Comparison of ENCODE assay signal across 1 fruit fly cellular context in genomic region chrX:12546857-12547606, dm6.
TF ChIP-seq lines count a peak whose summit lies in the region.

No protein-coding gene starts in this region.

TF ChIP-seq in whole organism, embryonic, 481 proteins besides CTCF, POLR2A, EP300 and RAD21 (continued from another document and continues in another):
- TF ChIP-seq CG15073 (GFP tag; optimal IDR thresholded peaks at IDR 0.05; lab: Kevin White, UChicago), result no peak
- TF ChIP-seq CG4404 (GFP tag; IDR thresholded peaks at IDR 0.05; lab: Robert Waterston, UW), result no peak
- TF ChIP-seq nerfin-2 (GFP tag; IDR thresholded peaks at IDR 0.05; lab: Robert Waterston, UW; ENCODE audit: partially characterized antibody), result no peak
- TF ChIP-seq CG12391 (tag; optimal IDR thresholded peaks at IDR 0.05; lab: Kevin White, UChicago), result peak; percentile 32
- peak; percentile 15 for TF ChIP-seq CG1603 (tag; optimal IDR thresholded peaks at IDR 0.05; lab: Kevin White, UChicago)
- no peak for TF ChIP-seq pros (GFP tag; optimal IDR thresholded peaks at IDR 0.05; lab: Kevin White, UChicago)
- peak; percentile 54 for TF ChIP-seq cwo (GFP tag; optimal IDR thresholded peaks at IDR 0.05; lab: Kevin White, UChicago)
- no peak for TF ChIP-seq Ada2b (GFP tag; IDR thresholded peaks at IDR 0.05; lab: Robert Waterston, UW)
- no peak for TF ChIP-seq GATAe (GFP tag; conservative IDR thresholded peaks at IDR 0.05; lab: Robert Waterston, UW)
- TF ChIP-seq fd96Cb (tag; optimal IDR thresholded peaks at IDR 0.05; lab: Kevin White, UChicago), result peak; percentile 36
- TF ChIP-seq CG6654 (GFP tag; optimal IDR thresholded peaks at IDR 0.05; lab: Kevin White, UChicago), result peak; percentile 6
- no peak for TF ChIP-seq CG2889 (GFP tag; IDR thresholded peaks at IDR 0.05; lab: Robert Waterston, UW)
- TF ChIP-seq CG9437 (GFP tag; optimal IDR thresholded peaks at IDR 0.05; lab: Kevin White, UChicago), result peak; percentile 5
- TF ChIP-seq insv (GFP tag; optimal IDR thresholded peaks at IDR 0.05; lab: Kevin White, UChicago), result no peak
- no peak for TF ChIP-seq CG8290 (GFP tag; optimal IDR thresholded peaks at IDR 0.05; lab: Kevin White, UChicago)
- TF ChIP-seq CG8290 (tag; optimal IDR thresholded peaks at IDR 0.05; lab: Kevin White, UChicago), result no peak
- TF ChIP-seq CG12155 (GFP tag; optimal IDR thresholded peaks at IDR 0.05; lab: Kevin White, UChicago), result no peak
- TF ChIP-seq CG14014 (GFP tag; IDR thresholded peaks at IDR 0.05; lab: Robert Waterston, UW), result no peak
- no peak for TF ChIP-seq vfl (GFP tag; optimal IDR thresholded peaks at IDR 0.05; lab: Kevin White, UChicago)
- TF ChIP-seq Sox102F (GFP tag; optimal IDR thresholded peaks at IDR 0.05; lab: Kevin White, UChicago), result peak; percentile 41
- TF ChIP-seq CG8924 (tag; optimal IDR thresholded peaks at IDR 0.05; lab: Kevin White, UChicago), result peak; percentile 28
- TF ChIP-seq Hsf (GFP tag; optimal IDR thresholded peaks at IDR 0.05; lab: Kevin White, UChicago), result no peak
- TF ChIP-seq Antp (GFP tag; optimal IDR thresholded peaks at IDR 0.05; lab: Kevin White, UChicago), result no peak
- no peak for TF ChIP-seq Kr (GFP tag; optimal IDR thresholded peaks at IDR 0.05; lab: Kevin White, UChicago)
- TF ChIP-seq CG2678 (tag; optimal IDR thresholded peaks at IDR 0.05; lab: Kevin White, UChicago), result peak; percentile 41
- no peak for TF ChIP-seq CkIIα-i1 (GFP tag; IDR thresholded peaks at IDR 0.05; lab: Robert Waterston, UW)
- TF ChIP-seq cas (GFP tag; IDR thresholded peaks at IDR 0.05; lab: Robert Waterston, UW), result no peak
- peak; percentile 35 for TF ChIP-seq scrt (GFP tag; optimal IDR thresholded peaks at IDR 0.05; lab: Kevin White, UChicago)
- no peak for TF ChIP-seq stwl (tag; optimal IDR thresholded peaks at IDR 0.05; lab: Kevin White, UChicago)
- peak; percentile 9; the same call in 1 of the 3 replicates for TF ChIP-seq Aef1 (GFP tag; IDR thresholded peaks at IDR 0.05; lab: Robert Waterston, UW)
- TF ChIP-seq CG13775 (GFP tag; optimal IDR thresholded peaks at IDR 0.05; lab: Kevin White, UChicago), result no peak
- peak; percentile 5 for TF ChIP-seq unpg (GFP tag; optimal IDR thresholded peaks at IDR 0.05; lab: Kevin White, UChicago)
- TF ChIP-seq sens (GFP tag; lab: Kevin White, UChicago), result peak; percentile 45
- peak; percentile 13 for TF ChIP-seq CG18619 (GFP tag; optimal IDR thresholded peaks at IDR 0.05; lab: Kevin White, UChicago)
- TF ChIP-seq amos (GFP tag; IDR thresholded peaks at IDR 0.05; lab: Robert Waterston, UW; ENCODE audit: partially characterized antibody), result no peak
- TF ChIP-seq Hmr (GFP tag; optimal IDR thresholded peaks at IDR 0.05; lab: Kevin White, UChicago), result peak; percentile 18
- peak; percentile 47 for TF ChIP-seq Ssrp (tag; optimal IDR thresholded peaks at IDR 0.05; lab: Kevin White, UChicago)
- TF ChIP-seq lab (GFP tag; optimal IDR thresholded peaks at IDR 0.05; lab: Kevin White, UChicago), result peak; percentile 57
- no peak for TF ChIP-seq Oaz (GFP tag; IDR thresholded peaks at IDR 0.05; lab: Robert Waterston, UW)
- TF ChIP-seq CG7357 (GFP tag; IDR thresholded peaks at IDR 0.05; lab: Robert Waterston, UW), result 0 out of 3 replicates have a peak, but pooled peaks have one; percentile 15
- TF ChIP-seq CG31441 (GFP tag; IDR thresholded peaks at IDR 0.05; lab: Robert Waterston, UW), result peak; percentile 58
- no peak for TF ChIP-seq Eip74EF (GFP tag; optimal IDR thresholded peaks at IDR 0.05; lab: Kevin White, UChicago)
- peak; percentile 17; the same call in 1 of the 2 replicates for TF ChIP-seq slbo (GFP tag; IDR thresholded peaks at IDR 0.05; lab: Robert Waterston, UW)
- no peak for TF ChIP-seq dpn (GFP tag; optimal IDR thresholded peaks at IDR 0.05; lab: Kevin White, UChicago)
- no peak for TF ChIP-seq HLH3B (GFP tag; IDR thresholded peaks at IDR 0.05; lab: Robert Waterston, UW)
- no peak for TF ChIP-seq mam (GFP tag; optimal IDR thresholded peaks at IDR 0.05; lab: Kevin White, UChicago)
- TF ChIP-seq Jarid2 (GFP tag; optimal IDR thresholded peaks at IDR 0.05; lab: Kevin White, UChicago), result peak; percentile 48
- TF ChIP-seq PHDP (tag; optimal IDR thresholded peaks at IDR 0.05; lab: Kevin White, UChicago), result peak; percentile 36
- peak; percentile 66 for TF ChIP-seq gem (tag; optimal IDR thresholded peaks at IDR 0.05; lab: Kevin White, UChicago)
- TF ChIP-seq CG13894 (tag; optimal IDR thresholded peaks at IDR 0.05; lab: Kevin White, UChicago), result peak; percentile 31
- peak; percentile 48 for TF ChIP-seq dysf (GFP tag; IDR thresholded peaks at IDR 0.05; lab: Robert Waterston, UW)
- peak; percentile 23 for TF ChIP-seq Oli (tag; optimal IDR thresholded peaks at IDR 0.05; lab: Kevin White, UChicago)
- TF ChIP-seq CG8478 (optimal IDR thresholded peaks at IDR 0.05; lab: Kevin White, UChicago), result no peak
- no peak for TF ChIP-seq pb (GFP tag; optimal IDR thresholded peaks at IDR 0.05; lab: Kevin White, UChicago)
- no peak for TF ChIP-seq ase (GFP tag; IDR thresholded peaks at IDR 0.05; lab: Robert Waterston, UW)
- peak; percentile 56; the same call in 1 of the 2 replicates for TF ChIP-seq crol (GFP tag; IDR thresholded peaks at IDR 0.05; lab: Robert Waterston, UW)
- no peak for TF ChIP-seq Ets65A (GFP tag; lab: Kevin White, UChicago)
- TF ChIP-seq CG43689 (GFP tag; IDR thresholded peaks at IDR 0.05; lab: Robert Waterston, UW), result no peak
- TF ChIP-seq Ptx1 (GFP tag; IDR thresholded peaks at IDR 0.05; lab: Robert Waterston, UW), result peak; percentile 29; the same call in 1 of the 2 replicates
- peak; percentile 56 for TF ChIP-seq Deaf1 (tag; optimal IDR thresholded peaks at IDR 0.05; lab: Kevin White, UChicago)
- TF ChIP-seq sc (optimal IDR thresholded peaks at IDR 0.05; lab: Kevin White, UChicago), result no peak
- peak; percentile 40 for TF ChIP-seq sc (GFP tag; optimal IDR thresholded peaks at IDR 0.05; lab: Kevin White, UChicago)
- no peak for TF ChIP-seq prd (optimal IDR thresholded peaks at IDR 0.05; lab: Kevin White, UChicago)
- peak; percentile 25; the same call in 2 of the 3 replicates for TF ChIP-seq prd (GFP tag; IDR thresholded peaks at IDR 0.05; lab: Robert Waterston, UW)
- 0 out of 3 replicates have a peak, but pooled peaks have one; percentile 8 for TF ChIP-seq Dbx (GFP tag; IDR thresholded peaks at IDR 0.05; lab: Robert Waterston, UW)
- TF ChIP-seq lola (GFP tag; optimal IDR thresholded peaks at IDR 0.05; lab: Kevin White, UChicago), result no peak
- TF ChIP-seq Dek (tag; optimal IDR thresholded peaks at IDR 0.05; lab: Kevin White, UChicago), result peak; percentile 41
- peak; percentile 35 for TF ChIP-seq CG10209 (GFP tag; optimal IDR thresholded peaks at IDR 0.05; lab: Kevin White, UChicago)
- TF ChIP-seq CG7963 (GFP tag; IDR thresholded peaks at IDR 0.05; lab: Robert Waterston, UW; ENCODE audit: partially characterized antibody), result no peak
- TF ChIP-seq trh (GFP tag; optimal IDR thresholded peaks at IDR 0.05; lab: Kevin White, UChicago), result no peak
- TF ChIP-seq CG13624 (GFP tag; optimal IDR thresholded peaks at IDR 0.05; lab: Kevin White, UChicago), result no peak
- TF ChIP-seq grau (tag; optimal IDR thresholded peaks at IDR 0.05; lab: Kevin White, UChicago), result peak; percentile 52
- TF ChIP-seq NK7.1 (GFP tag; optimal IDR thresholded peaks at IDR 0.05; lab: Kevin White, UChicago), result no peak
- peak; percentile 31 for TF ChIP-seq Blimp-1 (GFP tag; optimal IDR thresholded peaks at IDR 0.05; lab: Kevin White, UChicago)
- TF ChIP-seq CG1832 (GFP tag; optimal IDR thresholded peaks at IDR 0.05; lab: Kevin White, UChicago), result peak; percentile 55
- TF ChIP-seq CG18011 (GFP tag; optimal IDR thresholded peaks at IDR 0.05; lab: Kevin White, UChicago), result no peak
- TF ChIP-seq CG17328 (GFP tag; IDR thresholded peaks at IDR 0.05; lab: Robert Waterston, UW), result no peak
- peak; percentile 1 for TF ChIP-seq dmrt11E (tag; optimal IDR thresholded peaks at IDR 0.05; lab: Kevin White, UChicago)
- peak; percentile 16 for TF ChIP-seq tap (tag; optimal IDR thresholded peaks at IDR 0.05; lab: Kevin White, UChicago)
- TF ChIP-seq Fer3 (tag; optimal IDR thresholded peaks at IDR 0.05; lab: Kevin White, UChicago), result peak; percentile 2
- no peak for TF ChIP-seq shn (GFP tag; optimal IDR thresholded peaks at IDR 0.05; lab: Kevin White, UChicago)
- TF ChIP-seq B-H2 (GFP tag; optimal IDR thresholded peaks at IDR 0.05; lab: Kevin White, UChicago), result no peak
- no peak for TF ChIP-seq CG2129 (GFP tag; IDR thresholded peaks at IDR 0.05; lab: Robert Waterston, UW; ENCODE audit: partially characterized antibody)
- peak; percentile 45 for TF ChIP-seq dmrt99B (tag; optimal IDR thresholded peaks at IDR 0.05; lab: Kevin White, UChicago)
- peak; percentile 46 for TF ChIP-seq CG15269 (tag; optimal IDR thresholded peaks at IDR 0.05; lab: Kevin White, UChicago)
- TF ChIP-seq gt (GFP tag; IDR thresholded peaks at IDR 0.05; lab: Robert Waterston, UW), result 0 out of 2 replicates have a peak, but pooled peaks have one; percentile 11
- TF ChIP-seq ken (GFP tag; IDR thresholded peaks at IDR 0.05; lab: Robert Waterston, UW), result no peak
- TF ChIP-seq CG30403 (GFP tag; optimal IDR thresholded peaks at IDR 0.05; lab: Kevin White, UChicago), result no peak
- TF ChIP-seq CG2875 (GFP tag; optimal IDR thresholded peaks at IDR 0.05; lab: Kevin White, UChicago), result peak; percentile 20
- peak in 1 of 2 experiments; percentile 19 for TF ChIP-seq Hr51 (GFP tag; optimal IDR thresholded peaks at IDR 0.05; lab: Kevin White, UChicago)
- no peak for TF ChIP-seq CG10654 (GFP tag; optimal IDR thresholded peaks at IDR 0.05; lab: Kevin White, UChicago)
- TF ChIP-seq D19B (GFP tag; optimal IDR thresholded peaks at IDR 0.05; lab: Kevin White, UChicago), result peak; percentile 97
- peak; percentile 53 for TF ChIP-seq row (GFP tag; IDR thresholded peaks at IDR 0.05; lab: Robert Waterston, UW)
- TF ChIP-seq CG12219 (GFP tag; optimal IDR thresholded peaks at IDR 0.05; lab: Kevin White, UChicago), result no peak
- no peak for TF ChIP-seq oc (tag; optimal IDR thresholded peaks at IDR 0.05; lab: Kevin White, UChicago)
- peak; percentile 34 for TF ChIP-seq BtbVII (GFP tag; optimal IDR thresholded peaks at IDR 0.05; lab: Kevin White, UChicago)
- no peak for TF ChIP-seq nom (GFP tag; optimal IDR thresholded peaks at IDR 0.05; lab: Kevin White, UChicago)
- peak in 1 of 2 experiments; percentile 44 for TF ChIP-seq bsh (GFP tag; optimal IDR thresholded peaks at IDR 0.05; lab: Kevin White, UChicago)
- TF ChIP-seq Poxn (GFP tag; IDR thresholded peaks at IDR 0.05; lab: Robert Waterston, UW), result no peak
- peak; percentile 54 for TF ChIP-seq CG10147 (GFP tag; optimal IDR thresholded peaks at IDR 0.05; lab: Kevin White, UChicago)
- TF ChIP-seq CG18262 (tag; optimal IDR thresholded peaks at IDR 0.05; lab: Kevin White, UChicago), result peak; percentile 11
- no peak for TF ChIP-seq run (tag; optimal IDR thresholded peaks at IDR 0.05; lab: Kevin White, UChicago)
- no peak for TF ChIP-seq CG5180 (GFP tag; optimal IDR thresholded peaks at IDR 0.05; lab: Kevin White, UChicago)
- TF ChIP-seq Rx (GFP tag; IDR thresholded peaks at IDR 0.05; lab: Robert Waterston, UW), result no peak; the same call in 1 of the 2 replicates
- peak; percentile 18 for TF ChIP-seq Fer1 (GFP tag; optimal IDR thresholded peaks at IDR 0.05; lab: Kevin White, UChicago)
- TF ChIP-seq CG18476 (GFP tag; optimal IDR thresholded peaks at IDR 0.05; lab: Kevin White, UChicago), result no peak
- no peak for TF ChIP-seq Dref (GFP tag; IDR thresholded peaks at IDR 0.05; lab: Robert Waterston, UW)
- peak; percentile 49 for TF ChIP-seq CG18599 (GFP tag; optimal IDR thresholded peaks at IDR 0.05; lab: Kevin White, UChicago)
- TF ChIP-seq fru (optimal IDR thresholded peaks at IDR 0.05; lab: Kevin White, UChicago), result no peak
- 0 out of 3 replicates have a peak, but pooled peaks have one; percentile 23 for TF ChIP-seq CG11093 (GFP tag; IDR thresholded peaks at IDR 0.05; lab: Robert Waterston, UW)
- no peak for TF ChIP-seq CG30431 (GFP tag; optimal IDR thresholded peaks at IDR 0.05; lab: Kevin White, UChicago)
- peak; percentile 5 for TF ChIP-seq CG17829 (tag; optimal IDR thresholded peaks at IDR 0.05; lab: Kevin White, UChicago)
- peak; percentile 17 for TF ChIP-seq nmo (GFP tag; optimal IDR thresholded peaks at IDR 0.05; lab: Kevin White, UChicago)
- no peak for TF ChIP-seq seq (GFP tag; IDR thresholded peaks at IDR 0.05; lab: Robert Waterston, UW)
- peak; percentile 38 to 65 for TF ChIP-seq Trl (optimal IDR thresholded peaks at IDR 0.05; lab: Kevin White, UChicago)
- no peak for TF ChIP-seq Trl (GFP tag; optimal IDR thresholded peaks at IDR 0.05; lab: Kevin White, UChicago)
- TF ChIP-seq Xbp1 (GFP tag; optimal IDR thresholded peaks at IDR 0.05; lab: Kevin White, UChicago), result peak; percentile 23
- peak; percentile 39 for TF ChIP-seq bcd (GFP tag; optimal IDR thresholded peaks at IDR 0.05; lab: Kevin White, UChicago)
- TF ChIP-seq Chrac-16 (GFP tag; optimal IDR thresholded peaks at IDR 0.05; lab: Kevin White, UChicago), result no peak
- no peak for TF ChIP-seq CG32772 (GFP tag; IDR thresholded peaks at IDR 0.05; lab: Robert Waterston, UW)
- TF ChIP-seq phol (tag; optimal IDR thresholded peaks at IDR 0.05; lab: Kevin White, UChicago), result peak; percentile 49
- no peak for TF ChIP-seq Atf6 (GFP tag; IDR thresholded peaks at IDR 0.05; lab: Robert Waterston, UW)
- peak; percentile 45 for TF ChIP-seq CG10979 (tag; optimal IDR thresholded peaks at IDR 0.05; lab: Kevin White, UChicago)
- TF ChIP-seq cato (GFP tag; optimal IDR thresholded peaks at IDR 0.05; lab: Kevin White, UChicago; ENCODE audit: borderline replicate concordance), result no peak
- peak; percentile 54 for TF ChIP-seq Med (GFP tag; lab: Kevin White, UChicago)
- TF ChIP-seq CoRest (tag; optimal IDR thresholded peaks at IDR 0.05; lab: Kevin White, UChicago), result peak; percentile 55
- peak; percentile 36; the same call in 1 of the 2 replicates for TF ChIP-seq sisA (GFP tag; IDR thresholded peaks at IDR 0.05; lab: Robert Waterston, UW)
- TF ChIP-seq Meics (GFP tag; optimal IDR thresholded peaks at IDR 0.05; lab: Kevin White, UChicago), result peak; percentile 37
- TF ChIP-seq esg (GFP tag; conservative IDR thresholded peaks at IDR 0.05; lab: Robert Waterston, UW), result peak; percentile 49
- TF ChIP-seq Hey (tag; optimal IDR thresholded peaks at IDR 0.05; lab: Kevin White, UChicago), result peak; percentile 0
- TF ChIP-seq CG11247 (GFP tag; IDR thresholded peaks at IDR 0.05; lab: Robert Waterston, UW), result no peak
- peak; percentile 19 for TF ChIP-seq yki (optimal IDR thresholded peaks at IDR 0.05; lab: Kevin White, UChicago)
- TF ChIP-seq Xrp1 (GFP tag; IDR thresholded peaks at IDR 0.05; lab: Robert Waterston, UW), result peak; percentile 32
- peak; percentile 60; the same call in 2 of the 3 replicates for TF ChIP-seq CG17361 (GFP tag; IDR thresholded peaks at IDR 0.05; lab: Robert Waterston, UW)
- TF ChIP-seq ewg (GFP tag; optimal IDR thresholded peaks at IDR 0.05; lab: Kevin White, UChicago), result peak; percentile 4
